Worm (Caenorhabditis elegans) whole organism, L2 larva: ENCODE measurements around the gene mab-7.

Source experiments
- C34F6.9 ChIP-seq: fragments of 150-350 bp; optimal IDR thresholded peaks from 2 replicates; lab custom pipeline; 2014; ENCODE audit warnings: missing biosample characterization, missing genetic modification characterization
- F13H6.1 ChIP-seq: sonication (generic microtip); optimal IDR thresholded peaks from 2 replicates; lab custom pipeline; 2016; ENCODE audit warnings: missing genetic modification characterization, missing compliant biosample characterization
- R02D3.7 ChIP-seq: fragments of 150-350 bp; optimal IDR thresholded peaks from 2 replicates; lab custom pipeline; 2014; ENCODE audit warnings: missing biosample characterization, missing genetic modification characterization
- ZK546.5 ChIP-seq: sonication (generic microtip); optimal IDR thresholded peaks from 2 replicates; lab custom pipeline; 2017; ENCODE audit warnings: missing biosample characterization, missing genetic modification characterization
- alr-1 ChIP-seq: fragments of 150-350 bp; optimal IDR thresholded peaks from 2 replicates; lab custom pipeline; 2014; ENCODE audit warnings: missing biosample characterization, missing genetic modification characterization
- aly-2 ChIP-seq: fragments of 150-350 bp; optimal IDR thresholded peaks from 2 replicates; lab custom pipeline; 2014; ENCODE audit warnings: missing biosample characterization, missing genetic modification characterization
- ama-1 ChIP-seq: fragments of 150-350 bp; optimal IDR thresholded peaks from 2 replicates; lab custom pipeline; 2018; ENCODE audit warnings: inconsistent platforms
- blmp-1 ChIP-seq: sonication (generic microtip); optimal IDR thresholded peaks from 2 replicates; lab custom pipeline; 2017; ENCODE audit warnings: missing genetic modification characterization, mild to moderate bottlenecking, missing compliant biosample characterization, antibody characterized with exemption, moderate library complexity; ENCODE audit not compliant: insufficient read depth
- ceh-16 ChIP-seq: fragments of 150-350 bp; optimal IDR thresholded peaks from 2 replicates; lab custom pipeline; 2014; ENCODE audit warnings: missing biosample characterization, missing genetic modification characterization
- crh-2 ChIP-seq: sonication (generic microtip); optimal IDR thresholded peaks from 2 replicates; lab custom pipeline; 2017; ENCODE audit warnings: missing biosample characterization, missing genetic modification characterization
- dmd-4 ChIP-seq: sonication (generic microtip); optimal IDR thresholded peaks from 2 replicates; lab custom pipeline; 2017; ENCODE audit warnings: missing biosample characterization, missing genetic modification characterization
- elt-1 ChIP-seq: fragments of 150-350 bp; optimal IDR thresholded peaks from 2 replicates; lab custom pipeline; 2014; ENCODE audit warnings: missing biosample characterization, missing genetic modification characterization
- elt-3 ChIP-seq: sonication (generic microtip); optimal IDR thresholded peaks from 2 replicates; lab custom pipeline; 2017; ENCODE audit warnings: missing biosample characterization, missing genetic modification characterization
- fos-1 ChIP-seq: fragments of 150-350 bp; optimal IDR thresholded peaks from 2 replicates; lab custom pipeline; 2014; ENCODE audit warnings: missing biosample characterization, missing genetic modification characterization
- gmeb-1 ChIP-seq: fragments of 150-350 bp; optimal IDR thresholded peaks from 2 replicates; lab custom pipeline; 2014; ENCODE audit warnings: missing biosample characterization, missing genetic modification characterization
- lin-11 ChIP-seq: fragments of 150-350 bp; sonication (generic microtip); optimal IDR thresholded peaks from 2 replicates; lab custom pipeline; 2014; ENCODE audit warnings: missing biosample characterization, missing genetic modification characterization, inconsistent platforms, mixed read lengths
- lin-13 ChIP-seq: fragments of 150-350 bp; optimal IDR thresholded peaks from 2 replicates; lab custom pipeline; 2014; ENCODE audit warnings: missing biosample characterization, missing genetic modification reagents, missing genetic modification characterization
- lin-39 ChIP-seq: fragments of 150-350 bp; optimal IDR thresholded peaks from 2 replicates; lab custom pipeline; 2014; ENCODE audit warnings: missing biosample characterization, missing genetic modification reagents, missing genetic modification characterization
- lsy-2 ChIP-seq, 2 experiments: fragments of 150-350 bp in 1 of 2; sonication (generic microtip) in 1 of 2; optimal IDR thresholded peaks; 2 replicates each; lab custom pipeline; 2014 to 2017; ENCODE audit warnings: missing biosample characterization in 2 of 2, missing genetic modification characterization in 2 of 2
- mbf-1 ChIP-seq: sonication (generic microtip); optimal IDR thresholded peaks from 2 replicates; lab custom pipeline; 2017; ENCODE audit warnings: missing biosample characterization, missing genetic modification characterization
- mdl-1 ChIP-seq, 2 experiments: fragments of 150-350 bp in 1 of 2; sonication (generic microtip) in 1 of 2; optimal IDR thresholded peaks; 2 replicates each; lab custom pipeline; 2017; ENCODE audit warnings: missing biosample characterization in 2 of 2, missing genetic modification characterization in 2 of 2
- nhr-10 ChIP-seq: sonication (generic microtip); optimal IDR thresholded peaks from 2 replicates; lab custom pipeline; 2017; ENCODE audit warnings: missing biosample characterization, missing genetic modification characterization
- nhr-12 ChIP-seq: fragments of 150-350 bp; optimal IDR thresholded peaks from 2 replicates; lab custom pipeline; 2014; ENCODE audit warnings: missing biosample characterization, missing genetic modification characterization
- nhr-129 ChIP-seq: fragments of 150-350 bp; optimal IDR thresholded peaks from 2 replicates; lab custom pipeline; 2014; ENCODE audit warnings: missing biosample characterization, missing genetic modification characterization
- nhr-21 ChIP-seq: fragments of 150-350 bp; optimal IDR thresholded peaks from 2 replicates; lab custom pipeline; 2014; ENCODE audit warnings: missing biosample characterization, missing genetic modification characterization
- nhr-23 ChIP-seq: fragments of 150-350 bp; optimal IDR thresholded peaks from 2 replicates; lab custom pipeline; 2014; ENCODE audit warnings: missing biosample characterization, missing genetic modification reagents, missing genetic modification characterization
- nhr-237 ChIP-seq: fragments of 150-350 bp; optimal IDR thresholded peaks from 2 replicates; lab custom pipeline; 2014; ENCODE audit warnings: missing biosample characterization, missing genetic modification characterization
- nhr-25 ChIP-seq: fragments of 150-350 bp; sonication (generic microtip); optimal IDR thresholded peaks from 3 replicates; lab custom pipeline; 2014; ENCODE audit warnings: missing biosample characterization, missing genetic modification characterization
- nhr-6 ChIP-seq: fragments of 150-350 bp; optimal IDR thresholded peaks from 2 replicates; lab custom pipeline; 2014; ENCODE audit warnings: missing biosample characterization, missing genetic modification characterization
- nhr-77 ChIP-seq: fragments of 150-350 bp; optimal IDR thresholded peaks from 2 replicates; lab custom pipeline; 2014; ENCODE audit warnings: missing biosample characterization, missing genetic modification characterization
- peb-1 ChIP-seq: fragments of 150-350 bp; optimal IDR thresholded peaks from 2 replicates; lab custom pipeline; 2014; ENCODE audit warnings: missing biosample characterization, missing genetic modification characterization
- sem-4 ChIP-seq: fragments of 150-350 bp; optimal IDR thresholded peaks from 2 replicates; lab custom pipeline; 2014; ENCODE audit warnings: missing biosample characterization, missing genetic modification reagents, missing genetic modification characterization
- sma-3 ChIP-seq: sonication (generic microtip); optimal IDR thresholded peaks from 2 replicates; lab custom pipeline; 2016; ENCODE audit warnings: missing genetic modification reagents, missing genetic modification characterization, missing compliant biosample characterization
- sma-9 ChIP-seq, 2 experiments: fragments of 150-350 bp in 1 of 2; sonication (generic microtip) in 1 of 2; optimal IDR thresholded peaks; 2 replicates each; lab custom pipeline; 2014 to 2016; ENCODE audit warnings: missing genetic modification characterization in 2 of 2, mild to moderate bottlenecking in 1 of 2, missing biosample characterization in 1 of 2, missing compliant biosample characterization in 1 of 2, missing genetic modification reagents in 1 of 2, moderate library complexity in 1 of 2
- snpc-4 ChIP-seq: fragments of 150-350 bp; optimal IDR thresholded peaks from 2 replicates; lab custom pipeline; 2014; ENCODE audit warnings: missing biosample characterization, missing genetic modification characterization
- unc-39 ChIP-seq: fragments of 150-350 bp; optimal IDR thresholded peaks from 2 replicates; lab custom pipeline; 2014; ENCODE audit warnings: missing biosample characterization, missing genetic modification characterization
- unc-62 ChIP-seq: fragments of 150-350 bp; optimal IDR thresholded peaks from 2 replicates; lab custom pipeline; 2014; ENCODE audit warnings: missing biosample characterization, missing genetic modification reagents, missing genetic modification characterization
- zag-1 ChIP-seq: fragments of 150-350 bp; optimal IDR thresholded peaks from 2 replicates; lab custom pipeline; 2014; ENCODE audit warnings: missing biosample characterization, missing genetic modification characterization
- ztf-1 ChIP-seq: fragments of 200-800 bp; sonication (Bioruptor generic); conservative IDR thresholded peaks from 2 replicates; pipeline ENCODE4 v1.3.6; 2022; ENCODE audit warnings: missing genetic modification characterization, missing compliant biosample characterization
- ztf-11 ChIP-seq: sonication (generic microtip); optimal IDR thresholded peaks from 2 replicates; lab custom pipeline; 2017; ENCODE audit warnings: missing biosample characterization, missing genetic modification characterization
- ztf-4 ChIP-seq: fragments of 150-350 bp; optimal IDR thresholded peaks from 2 replicates; lab custom pipeline; 2014; ENCODE audit warnings: missing biosample characterization, missing genetic modification characterization

Gene mab-7

ce11 chrX:897948-898347 lies at the start of gene mab-7:
TSS of gene mab-7 (minus strand) at chrX:898048.
- no peak for TF ChIP-seq F13H6.1 (tag; lab: Kevin White, UChicago)
- no peak for TF ChIP-seq nhr-10 (tag; lab: Kevin White, UChicago)
- no peak for TF ChIP-seq alr-1 (tag; lab: Kevin White, UChicago)
- TF ChIP-seq peb-1 (tag; lab: Kevin White, UChicago) = no peak
- TF ChIP-seq zag-1 = no peak
- TF ChIP-seq mbf-1 (tag; lab: Kevin White, UChicago) = no peak
- TF ChIP-seq ama-1 (lab: Kevin White, UChicago) = no peak
- TF ChIP-seq, all 48 proteins: peak for 0

- TF ChIP-seq fos-1 (tag; lab: Kevin White, UChicago) (peak; percentile 25), nhr-21 (no peak), crh-2 (tag; lab: Kevin White, UChicago) (peak; percentile 64), elt-1 (no peak), zag-1 (no peak), nhr-237 (tag; lab: Kevin White, UChicago) (no peak), lsy-2 (tag; optimal IDR thresholded peaks at IDR 0.05; lab: Kevin White, UChicago) (no peak), nhr-12 (tag; lab: Kevin White, UChicago) (no peak), ceh-16 (tag; lab: Kevin White, UChicago) (no peak), sma-3 (peak; percentile 2), F13H6.1 (tag; lab: Kevin White, UChicago) (no peak), nhr-77 (tag; lab: Kevin White, UChicago) (no peak), blmp-1 (no peak), ztf-4 (tag; lab: Kevin White, UChicago) (no peak), ztf-11 (tag; lab: Kevin White, UChicago) (no peak), unc-39 (no peak)
Measured at ce11 chrX:945669-946068, 47.8 kb upstream of the mab-7 start.

ce11 chrX:938269-938883 lies 40.5 kb upstream of the mab-7 start, which contains the start of gene F53H8.3:
TSS of gene F53H8.3 (plus strand) at chrX:938543.
- no peak for TF ChIP-seq crh-2 (tag; lab: Kevin White, UChicago)
- peak; percentile 75 for TF ChIP-seq fos-1 (tag; lab: Kevin White, UChicago)

DNA sequence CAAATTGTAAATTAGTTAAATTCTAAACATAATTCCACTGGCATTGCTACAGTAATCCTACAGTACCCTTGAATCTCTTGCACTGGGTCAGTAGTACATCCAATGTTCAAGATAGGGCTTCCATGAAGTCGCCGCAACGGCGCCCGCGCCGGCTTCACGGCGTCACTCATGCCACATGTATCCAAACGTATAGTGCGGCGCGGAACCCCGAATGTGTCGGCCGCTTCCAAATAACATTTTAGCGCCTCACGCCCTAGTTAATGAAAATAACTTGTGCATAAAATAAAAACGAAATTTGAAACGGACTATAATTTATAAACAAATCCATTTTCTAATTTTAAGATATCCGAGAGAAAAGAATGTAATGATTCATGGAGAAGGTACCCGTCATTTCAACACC lies 38.2 kb upstream of the mab-7 start:
- TF ChIP-seq lin-13 (GFP tag; lab: Kevin White, UChicago) (no peak), sem-4 (tag; lab: Kevin White, UChicago) (no peak), nhr-129 (tag; lab: Kevin White, UChicago) (no peak), lin-11 (no peak), snpc-4 (tag; lab: Kevin White, UChicago) (peak; percentile 73), ama-1 (lab: Kevin White, UChicago) (no peak), lin-39 (tag; lab: Kevin White, UChicago) (no peak), elt-3 (no peak), elt-1 (no peak)

DNA sequence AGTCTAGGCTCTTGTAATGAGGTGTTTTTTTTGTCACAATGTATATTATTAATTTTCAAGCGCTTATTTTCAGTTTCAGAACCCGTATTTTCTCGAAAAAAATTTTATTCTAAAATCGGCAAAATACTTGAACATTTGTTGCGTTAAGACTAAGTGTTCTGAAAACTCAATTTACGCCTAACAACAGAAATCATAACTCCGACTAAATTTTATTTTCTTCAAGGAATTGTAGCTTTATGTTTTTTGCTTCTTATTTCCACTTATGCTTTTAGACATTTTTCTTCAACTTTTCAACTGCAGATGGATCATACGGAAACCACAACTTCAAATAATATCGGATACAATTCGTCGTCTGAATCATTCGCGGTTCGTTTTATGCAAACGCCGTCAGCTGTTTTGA lies 35.7 kb upstream of the mab-7 start, which contains the start of gene F35H12.1:
TSS of gene F35H12.1 (plus strand) at position 301 of the 400 bp plus-strand sequence.
- TF ChIP-seq C34F6.9 (tag; lab: Kevin White, UChicago) = no peak
- TF ChIP-seq nhr-77 (tag; lab: Kevin White, UChicago) = no peak
- no peak for TF ChIP-seq nhr-23 (tag; lab: Kevin White, UChicago)

DNA sequence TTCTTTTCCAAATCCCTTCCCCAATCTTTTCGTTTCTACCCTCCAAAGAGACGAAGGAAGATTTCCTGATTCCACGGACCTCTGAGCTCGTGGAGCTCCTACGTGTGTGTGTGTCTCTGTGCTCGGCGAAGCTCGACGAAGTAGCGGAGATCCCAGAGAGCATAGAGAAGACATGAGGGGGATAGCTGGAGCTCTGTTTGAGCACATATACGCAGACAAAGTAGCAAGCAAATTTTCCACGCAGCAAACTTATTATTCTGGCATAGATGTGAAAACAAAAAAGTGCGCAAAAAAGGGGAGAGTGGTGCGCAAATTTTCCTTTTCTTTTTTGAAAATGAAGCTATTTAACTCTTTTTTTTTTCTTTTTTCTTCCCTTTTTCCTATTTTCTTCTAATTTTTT lies 35.0 kb upstream of the mab-7 start:
- TF ChIP-seq R02D3.7 (tag; lab: Kevin White, UChicago) = no peak
- TF ChIP-seq nhr-237 (tag; lab: Kevin White, UChicago) = no peak
- TF ChIP-seq ceh-16 (tag; lab: Kevin White, UChicago) = no peak
- TF ChIP-seq zag-1 = peak; percentile 52
- TF ChIP-seq nhr-23 (tag; lab: Kevin White, UChicago) = no peak
- no peak for TF ChIP-seq sma-3
- TF ChIP-seq nhr-129 (tag; lab: Kevin White, UChicago) = peak; percentile 54
- TF ChIP-seq peb-1 (tag; lab: Kevin White, UChicago) = no peak
- peak in 1 of 2 experiments; percentile 57 for TF ChIP-seq mdl-1 (tag; optimal IDR thresholded peaks at IDR 0.05; lab: Kevin White, UChicago)
- TF ChIP-seq nhr-21 = no peak
- TF ChIP-seq gmeb-1 = no peak
- no peak for TF ChIP-seq ztf-11 (tag; lab: Kevin White, UChicago)
- no peak for TF ChIP-seq nhr-6 (tag; lab: Kevin White, UChicago)
- TF ChIP-seq alr-1 (tag; lab: Kevin White, UChicago) = no peak
- no peak for TF ChIP-seq nhr-25 (tag; lab: Kevin White, UChicago)
- TF ChIP-seq C34F6.9 (tag; lab: Kevin White, UChicago) = peak; percentile 43
- TF ChIP-seq lin-13 (GFP tag; lab: Kevin White, UChicago) = no peak
- TF ChIP-seq lsy-2 (tag; optimal IDR thresholded peaks at IDR 0.05; lab: Kevin White, UChicago) = peak in 1 of 2 experiments; percentile 40
- TF ChIP-seq dmd-4 (tag; lab: Kevin White, UChicago) = no peak
- TF ChIP-seq nhr-12 (tag; lab: Kevin White, UChicago) = no peak
- TF ChIP-seq nhr-10 (tag; lab: Kevin White, UChicago) = no peak
- no peak for TF ChIP-seq aly-2 (tag; lab: Kevin White, UChicago)
- TF ChIP-seq ztf-1 = no peak
- no peak for TF ChIP-seq unc-62 (GFP tag; lab: Kevin White, UChicago)
- TF ChIP-seq sma-9 (GFP tag; optimal IDR thresholded peaks at IDR 0.05; lab: Kevin White, UChicago) = no peak
- no peak for TF ChIP-seq sma-9 (tag; optimal IDR thresholded peaks at IDR 0.05; lab: Kevin White, UChicago)
- TF ChIP-seq sem-4 (tag; lab: Kevin White, UChicago) = no peak
- TF ChIP-seq ZK546.5 (tag; lab: Kevin White, UChicago) = no peak
